Fruit fly (Drosophila melanogaster) whole organism, embryonic: Measurements from ENCODE around the gene mRpL4.

ENCODE experiments used
- ATbp ChIP-seq: fragments of 200-800 bp; sonication (Bioruptor generic); optimal IDR thresholded peaks from 2 replicates; lab custom pipeline; 2017; ENCODE audit warnings: missing biosample characterization, mild to moderate bottlenecking, missing genetic modification characterization, missing genetic modification reagents
- Adf1 ChIP-seq: fragments of 200-800 bp; sonication (Bioruptor generic); IDR thresholded peaks from 2 replicates; pipeline ENCODE4 v1.3.6; 2022; ENCODE audit warnings: missing biosample characterization, missing genetic modification characterization
- Atf3 ChIP-seq: fragments of 200-800 bp; sonication (Bioruptor generic); optimal IDR thresholded peaks from 3 replicates; lab custom pipeline; 2016; ENCODE audit warnings: missing biosample characterization, missing genetic modification characterization
- Awh ChIP-seq: fragments of 200-800 bp; sonication (Bioruptor generic); IDR thresholded peaks from 2 replicates; pipeline ENCODE4, ENCODE4 v1.3.6; 2022; ENCODE audit warnings: missing biosample characterization, missing genetic modification characterization
- BtbVII ChIP-seq: fragments of 200-800 bp; sonication (Bioruptor generic); optimal IDR thresholded peaks from 3 replicates; lab custom pipeline; 2017; ENCODE audit warnings: missing biosample characterization, mild to moderate bottlenecking, missing genetic modification characterization
- CG14710 ChIP-seq: fragments of 200-800 bp; sonication (Bioruptor generic); optimal IDR thresholded peaks from 3 replicates; lab custom pipeline; 2019; ENCODE audit warnings: missing biosample characterization, mild to moderate bottlenecking, missing genetic modification characterization, moderate library complexity
- CG14965 ChIP-seq: fragments of 200-800 bp; sonication (Bioruptor generic); optimal IDR thresholded peaks from 2 replicates; lab custom pipeline; 2016; ENCODE audit warnings: missing biosample characterization, missing genetic modification characterization, borderline replicate concordance
- CG1529 ChIP-seq: fragments of 200-800 bp; sonication (Bioruptor generic); optimal IDR thresholded peaks from 3 replicates; lab custom pipeline; 2018; ENCODE audit warnings: missing biosample characterization, missing genetic modification characterization
- CG16813 ChIP-seq: fragments of 200-800 bp; sonication (Bioruptor generic); IDR thresholded peaks from 3 replicates; pipeline ENCODE4 v1.3.6; 2022; ENCODE audit warnings: missing biosample characterization, missing genetic modification characterization; ENCODE audit not compliant: partially characterized antibody
- CG17359 ChIP-seq: fragments of 200-800 bp; sonication (Bioruptor generic); optimal IDR thresholded peaks from 3 replicates; lab custom pipeline; 2018; ENCODE audit warnings: missing biosample characterization, mild to moderate bottlenecking, missing genetic modification characterization, moderate library complexity
- CG1792 ChIP-seq: fragments of 200-800 bp; sonication (Bioruptor generic); optimal IDR thresholded peaks from 2 replicates; lab custom pipeline; 2016; ENCODE audit warnings: missing biosample characterization, missing genetic modification characterization
- CG18011 ChIP-seq: fragments of 200-800 bp; sonication (Bioruptor generic); optimal IDR thresholded peaks from 2 replicates; lab custom pipeline; 2017; ENCODE audit warnings: missing biosample characterization, missing genetic modification characterization, mild to moderate bottlenecking, moderate library complexity, missing genotype
- CG18619 ChIP-seq: fragments of 200-800 bp; sonication (Bioruptor generic); optimal IDR thresholded peaks from 3 replicates; lab custom pipeline; 2017; ENCODE audit warnings: missing biosample characterization, mild to moderate bottlenecking, missing genetic modification characterization
- CG2875 ChIP-seq: fragments of 200-800 bp; sonication (Bioruptor generic); optimal IDR thresholded peaks from 2 replicates; lab custom pipeline; 2017; ENCODE audit warnings: missing biosample characterization, mild to moderate bottlenecking, missing genetic modification characterization, missing genetic modification reagents
- CG31224 ChIP-seq: fragments of 200-800 bp; sonication (Bioruptor generic); IDR thresholded peaks from 2 replicates; pipeline ENCODE4 v1.3.6; 2022; ENCODE audit warnings: missing biosample characterization, missing genetic modification characterization
- CG32767 ChIP-seq: fragments of 200-800 bp; sonication (Bioruptor generic); IDR thresholded peaks from 2 replicates; pipeline ENCODE4 v1.3.6; 2022; ENCODE audit warnings: missing biosample characterization, missing genetic modification characterization
- CG32772 ChIP-seq: fragments of 200-800 bp; sonication (Bioruptor generic); IDR thresholded peaks from 2 replicates; pipeline ENCODE4 v1.3.6; 2022; ENCODE audit warnings: missing biosample characterization, missing genetic modification characterization
- CG43689 ChIP-seq: fragments of 200-800 bp; sonication (Bioruptor generic); IDR thresholded peaks from 2 replicates; pipeline ENCODE4 v1.3.6; 2022; ENCODE audit warnings: missing biosample characterization, missing genetic modification characterization
- CG4730 ChIP-seq: fragments of 200-800 bp; sonication (Bioruptor generic); IDR thresholded peaks from 2 replicates; pipeline ENCODE4 v1.3.6; 2022; ENCODE audit warnings: missing biosample characterization, missing genetic modification characterization
- CG6765 ChIP-seq: fragments of 200-800 bp; sonication (Bioruptor generic); optimal IDR thresholded peaks from 3 replicates; lab custom pipeline; 2017; ENCODE audit warnings: missing biosample characterization, mild to moderate bottlenecking, missing genetic modification characterization
- CG6854 ChIP-seq: fragments of 200-800 bp; sonication (Bioruptor generic); optimal IDR thresholded peaks from 3 replicates; lab custom pipeline; 2017; ENCODE audit warnings: missing biosample characterization, mild to moderate bottlenecking, missing genetic modification characterization
- CG7372 ChIP-seq: fragments of 200-800 bp; sonication (Bioruptor generic); IDR thresholded peaks from 2 replicates; pipeline ENCODE4 v1.3.6; 2022; ENCODE audit warnings: missing biosample characterization, missing genetic modification characterization
- CG8089 ChIP-seq: fragments of 200-800 bp; sonication (Bioruptor generic); optimal IDR thresholded peaks from 3 replicates; lab custom pipeline; 2016; ENCODE audit warnings: missing biosample characterization, missing genetic modification characterization
- CG9215 ChIP-seq: fragments of 200-800 bp; sonication (Bioruptor generic); IDR thresholded peaks from 2 replicates; pipeline ENCODE4 v1.3.6; 2022; ENCODE audit warnings: missing biosample characterization, missing genetic modification characterization
- CG9609 ChIP-seq: fragments of 200-800 bp; sonication (Bioruptor generic); optimal IDR thresholded peaks from 3 replicates; lab custom pipeline; 2016; ENCODE audit warnings: missing biosample characterization, missing genetic modification characterization
- CG9727 ChIP-seq: fragments of 200-800 bp; sonication (Bioruptor generic); optimal IDR thresholded peaks from 3 replicates; lab custom pipeline; 2017; ENCODE audit warnings: missing biosample characterization, mild to moderate bottlenecking, missing genetic modification characterization
- D ChIP-seq, 2 experiments: fragments of 200-800 bp in 1 of 2; fragments of >200 bp in 1 of 2; sonication (Bioruptor generic) in 1 of 2; optimal IDR thresholded peaks; 2 replicates in 1 of 2; 3 replicates in 1 of 2; lab custom pipeline; 2017; ENCODE audit warnings: mild to moderate bottlenecking in 1 of 2, missing biosample characterization in 1 of 2, missing genetic modification characterization in 1 of 2, missing genetic modification reagents in 1 of 2
- D19A ChIP-seq: fragments of 200-800 bp; optimal IDR thresholded peaks from 3 replicates; lab custom pipeline; 2019; ENCODE audit warnings: missing biosample characterization, mild to moderate bottlenecking, missing genetic modification characterization, moderate library complexity
- Dfd ChIP-seq, 2 experiments: fragments of >200 bp; optimal IDR thresholded peaks; 2 replicates each; lab custom pipeline; 2017; ENCODE audit warnings: missing biosample characterization in 2 of 2, missing genetic modification characterization in 2 of 2
- Doc2 ChIP-seq: fragments of 200-800 bp; sonication (Bioruptor generic); IDR thresholded peaks from 2 replicates; pipeline ENCODE4 v1.3.6; 2022; ENCODE audit warnings: missing biosample characterization, missing genetic modification characterization
- Dp ChIP-seq: fragments of 200-800 bp; sonication (Bioruptor generic); optimal IDR thresholded peaks from 2 replicates; lab custom pipeline; 2018; ENCODE audit warnings: missing biosample characterization, mild to moderate bottlenecking, missing genetic modification characterization, moderate library complexity
- GATAe ChIP-seq: fragments of 200-800 bp; sonication (Bioruptor generic); conservative IDR thresholded peaks from 2 replicates; pipeline ENCODE4 v1.3.6; 2022; ENCODE audit warnings: missing biosample characterization, missing genetic modification characterization
- Hr39 ChIP-seq: fragments of >200 bp; optimal IDR thresholded peaks from 2 replicates; lab custom pipeline; 2017
- Lhr ChIP-seq: fragments of 200-800 bp; sonication (Bioruptor generic); optimal IDR thresholded peaks from 3 replicates; lab custom pipeline; 2017; ENCODE audit warnings: mild to moderate bottlenecking, missing biosample characterization, missing genetic modification reagents, missing genetic modification characterization
- MBD-R2 ChIP-seq: fragments of 200-800 bp; sonication (Bioruptor generic); IDR thresholded peaks from 2 replicates; pipeline ENCODE4 v1.3.6; 2022; ENCODE audit warnings: missing biosample characterization, missing genetic modification characterization
- Nf-YA ChIP-seq: fragments of 200-800 bp; sonication (Bioruptor generic); IDR thresholded peaks from 2 replicates; pipeline ENCODE4 v1.3.6; 2022; ENCODE audit warnings: missing biosample characterization, missing genetic modification characterization
- Pdp1 ChIP-seq, 2 experiments: fragments of 200-800 bp; sonication (Bioruptor generic); optimal IDR thresholded peaks; 3 replicates each; lab custom pipeline; 2016; ENCODE audit warnings: missing biosample characterization in 2 of 2, missing genetic modification characterization in 2 of 2, mild to moderate bottlenecking in 1 of 2, moderate library complexity in 1 of 2
- Ptx1 ChIP-seq: fragments of 200-800 bp; sonication (Bioruptor generic); IDR thresholded peaks from 2 replicates; pipeline ENCODE4 v1.3.6; 2022; ENCODE audit warnings: missing biosample characterization, missing genetic modification characterization
- Rx ChIP-seq: fragments of 200-800 bp; sonication (Bioruptor generic); IDR thresholded peaks from 2 replicates; pipeline ENCODE4 v1.3.6; 2022; ENCODE audit warnings: missing biosample characterization, missing genetic modification characterization
- Sry-β ChIP-seq: fragments of 200-800 bp; sonication (Bioruptor generic); optimal IDR thresholded peaks from 2 replicates; lab custom pipeline; 2018; ENCODE audit warnings: missing biosample characterization, mild to moderate bottlenecking, missing genetic modification characterization, moderate library complexity
- al ChIP-seq: fragments of 200-800 bp; sonication (Bioruptor generic); IDR thresholded peaks from 2 replicates; pipeline ENCODE4 v1.3.6; 2022; ENCODE audit warnings: missing biosample characterization, missing genetic modification characterization
- bigmax ChIP-seq: fragments of 200-800 bp; sonication (Bioruptor generic); optimal IDR thresholded peaks from 2 replicates; lab custom pipeline; 2018; ENCODE audit warnings: missing biosample characterization, mild to moderate bottlenecking, missing genetic modification characterization
- chn ChIP-seq: fragments of 200-800 bp; sonication (Bioruptor generic); optimal IDR thresholded peaks from 2 replicates; lab custom pipeline; 2016; ENCODE audit warnings: missing biosample characterization, missing genetic modification characterization
- dati ChIP-seq: fragments of 200-800 bp; sonication (Bioruptor generic); IDR thresholded peaks from 2 replicates; pipeline ENCODE4 v1.3.6; 2022; ENCODE audit warnings: missing biosample characterization, missing genetic modification characterization
- dpn ChIP-seq, 2 experiments: fragments of 200-800 bp; sonication (Bioruptor generic); optimal IDR thresholded peaks; 3 replicates each; lab custom pipeline; 2016; ENCODE audit warnings: missing biosample characterization in 2 of 2, missing genetic modification characterization in 2 of 2
- eve ChIP-seq, 2 experiments: fragments of >200 bp; optimal IDR thresholded peaks; 2 replicates each; lab custom pipeline; 2017; ENCODE audit warnings: missing biosample characterization in 2 of 2, missing genetic modification characterization in 2 of 2
- ewg ChIP-seq: fragments of 200-800 bp; sonication (Bioruptor generic); optimal IDR thresholded peaks from 3 replicates; lab custom pipeline; 2017; ENCODE audit warnings: mild to moderate bottlenecking, missing biosample characterization, missing genetic modification reagents, missing genetic modification characterization
- fd102C ChIP-seq: fragments of 200-800 bp; sonication (Bioruptor generic); optimal IDR thresholded peaks from 2 replicates; lab custom pipeline; 2018; ENCODE audit warnings: missing biosample characterization, mild to moderate bottlenecking, missing genetic modification characterization, moderate library complexity
- run ChIP-seq: fragments of 200-800 bp; sonication (Bioruptor generic); optimal IDR thresholded peaks from 3 replicates; lab custom pipeline; 2018; ENCODE audit warnings: missing biosample characterization, mild to moderate bottlenecking, missing genetic modification characterization
- slou ChIP-seq: fragments of 200-800 bp; sonication (Bioruptor generic); optimal IDR thresholded peaks from 3 replicates; lab custom pipeline; 2016; ENCODE audit warnings: missing biosample characterization, missing genetic modification characterization
- so ChIP-seq: fragments of 200-800 bp; sonication (Bioruptor generic); IDR thresholded peaks from 3 replicates; pipeline ENCODE4 v1.3.6; 2022; ENCODE audit warnings: missing biosample characterization, missing genetic modification characterization

Gene mRpL4

DNA sequence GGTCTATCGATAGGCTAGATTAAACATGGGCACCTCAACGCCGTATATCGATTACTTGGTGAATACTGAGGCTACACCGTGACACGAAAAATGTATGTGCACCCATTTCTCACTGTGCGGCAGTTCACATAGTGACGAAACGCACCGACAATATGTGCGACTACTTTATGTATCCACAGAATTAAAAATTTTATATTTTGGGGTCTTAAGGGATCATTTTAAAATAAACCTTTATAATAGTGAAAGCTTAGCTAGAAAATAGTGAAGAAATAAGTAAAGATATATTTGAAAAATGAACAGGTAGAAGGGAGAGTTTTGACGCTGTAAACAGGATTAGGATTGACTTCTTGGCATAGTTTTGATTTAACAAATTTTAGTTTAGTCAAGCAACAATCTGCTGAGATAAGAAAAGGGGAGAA is at the start of gene mRpL4 (continued):
- TF ChIP-seq MBD-R2 (GFP tag; lab: Robert Waterston, UW), result peak; percentile 94
- peak; percentile 66 for TF ChIP-seq Rx (GFP tag; lab: Robert Waterston, UW)
- TF ChIP-seq run (tag; lab: Kevin White, UChicago), result no peak
- peak; percentile 78 for TF ChIP-seq CG32767
- no peak; the same call in 1 of the 2 replicates for TF ChIP-seq al (GFP tag; lab: Robert Waterston, UW)
- TF ChIP-seq GATAe (GFP tag; lab: Robert Waterston, UW), result no peak
- no peak for TF ChIP-seq Doc2 (GFP tag; lab: Robert Waterston, UW)
- no peak for TF ChIP-seq CG17359
- TF ChIP-seq bigmax (GFP tag; lab: Kevin White, UChicago), result no peak
- TF ChIP-seq BtbVII (GFP tag; lab: Kevin White, UChicago), result no peak
- TF ChIP-seq D19A, result peak; percentile 37
- no peak for TF ChIP-seq CG1529 (GFP tag; lab: Kevin White, UChicago)
- peak; percentile 99 for TF ChIP-seq CG16813 (GFP tag; lab: Robert Waterston, UW)
- TF ChIP-seq CG9215 (GFP tag; lab: Robert Waterston, UW), result peak; percentile 51
- no peak; the same call in 1 of the 2 replicates for TF ChIP-seq CG7372 (GFP tag; lab: Robert Waterston, UW)
- TF ChIP-seq Atf3 (GFP tag; lab: Kevin White, UChicago), result peak; percentile 68
- no peak for TF ChIP-seq so (GFP tag; lab: Robert Waterston, UW)
- TF ChIP-seq Hr39, result no peak
- TF ChIP-seq eve (GFP tag; optimal IDR thresholded peaks at IDR 0.05; lab: Kevin White, UChicago), result peak in 1 of 2 experiments; percentile 61
- TF ChIP-seq CG4730 (GFP tag; lab: Robert Waterston, UW), result peak; percentile 47; the same call in 1 of the 2 replicates
- peak; percentile 69 for TF ChIP-seq Lhr (GFP tag; lab: Kevin White, UChicago)
- peak; percentile 36 for TF ChIP-seq CG18011 (GFP tag; lab: Kevin White, UChicago)
- peak; percentile 75 for TF ChIP-seq CG9609 (GFP tag; lab: Kevin White, UChicago)
- 0 out of 2 replicates have a peak, but pooled peaks have one; percentile 20 for TF ChIP-seq Awh
- peak; percentile 80 for TF ChIP-seq chn (GFP tag; lab: Kevin White, UChicago)
- no peak for TF ChIP-seq CG18619 (GFP tag; lab: Kevin White, UChicago)
- TF ChIP-seq dati, result no peak
- no peak for TF ChIP-seq CG1792
- peak; percentile 79 to 84 for TF ChIP-seq dpn (GFP tag; optimal IDR thresholded peaks at IDR 0.05; lab: Kevin White, UChicago)
- peak; percentile 75 for TF ChIP-seq Ptx1 (GFP tag; lab: Robert Waterston, UW)
- TF ChIP-seq fd102C, result peak; percentile 33
- TF ChIP-seq CG8089 (GFP tag; lab: Kevin White, UChicago), result peak; percentile 71
- TF ChIP-seq CG32772 (GFP tag; lab: Robert Waterston, UW), result peak; percentile 73; the same call in 1 of the 2 replicates
- peak; percentile 48 for TF ChIP-seq Dp
- peak; percentile 66 for TF ChIP-seq CG31224 (GFP tag; lab: Robert Waterston, UW)
- TF ChIP-seq CG14710 (tag; lab: Kevin White, UChicago), result peak; percentile 81
- TF ChIP-seq CG2875 (GFP tag; lab: Kevin White, UChicago), result peak; percentile 32
- TF ChIP-seq Adf1 (GFP tag; lab: Robert Waterston, UW), result no peak
- TF ChIP-seq D (optimal IDR thresholded peaks at IDR 0.05; lab: Kevin White, UChicago), result no peak
- TF ChIP-seq D (GFP tag; optimal IDR thresholded peaks at IDR 0.05; lab: Kevin White, UChicago), result no peak
- peak; percentile 9 for TF ChIP-seq ewg (GFP tag; lab: Kevin White, UChicago)
- TF ChIP-seq Sry-β, result peak; percentile 49
- peak; percentile 51 for TF ChIP-seq CG9727 (GFP tag; lab: Kevin White, UChicago)
- TF ChIP-seq CG6854 (GFP tag; lab: Kevin White, UChicago), result no peak
- no peak for TF ChIP-seq CG6765 (GFP tag; lab: Kevin White, UChicago)
- no peak for TF ChIP-seq CG43689 (GFP tag; lab: Robert Waterston, UW)
- TF ChIP-seq Dfd (GFP tag; optimal IDR thresholded peaks at IDR 0.05; lab: Kevin White, UChicago), result no peak
- TF ChIP-seq Pdp1 (GFP tag; optimal IDR thresholded peaks at IDR 0.05; lab: Kevin White, UChicago), result peak in 1 of 2 experiments; percentile 83
- TF ChIP-seq ATbp, result no peak
- TF ChIP-seq slou (GFP tag; lab: Kevin White, UChicago), result peak; percentile 60
- TF ChIP-seq CG14965, result no peak
- no peak for TF ChIP-seq Nf-YA (GFP tag; lab: Robert Waterston, UW)
